Worm (Caenorhabditis elegans): ENCODE results near the gene T05B4.8.

DNA sequence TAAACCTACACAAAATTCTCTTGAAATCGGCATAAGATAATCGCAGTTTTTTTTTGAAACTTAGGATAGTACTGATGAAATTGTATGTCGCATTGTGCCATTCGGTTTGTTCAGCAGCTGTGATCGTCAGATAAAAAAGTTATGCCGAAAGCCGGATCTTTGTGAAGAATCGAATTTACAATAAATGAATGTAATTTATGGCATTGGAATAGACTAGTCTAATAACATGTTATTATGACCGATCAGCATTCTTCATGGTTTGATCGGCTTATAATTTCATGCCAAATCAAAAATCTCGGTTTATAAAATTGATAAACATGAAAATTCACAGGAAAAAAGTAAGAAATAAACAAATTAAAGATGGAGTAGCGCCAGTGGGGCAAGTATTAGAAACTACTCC, 3.5 kb downstream of the T05B4.8 start, which contains the start of gene srw-134:
- TF ChIP-seq mdl-1 (tag; optimal IDR thresholded peaks at IDR 0.05) (no peak), egl-27 (tag; optimal IDR thresholded peaks at IDR 0.05) (no peak), elt-1 (tag; optimal IDR thresholded peaks at IDR 0.05) (no peak), unc-62 (GFP tag; optimal IDR thresholded peaks at IDR 0.05) (no peak), nhr-237 (tag; optimal IDR thresholded peaks at IDR 0.05) (no peak), blmp-1 (tag; optimal IDR thresholded peaks at IDR 0.05; ENCODE audit: insufficient read depth) (no peak), nhr-77 (tag; optimal IDR thresholded peaks at IDR 0.05) (no peak), lsy-2 (tag; optimal IDR thresholded peaks at IDR 0.05) (no peak), lin-13 (GFP tag; optimal IDR thresholded peaks at IDR 0.05) (no peak)
